Fruit fly (Drosophila melanogaster) whole organism, pupa: ENCODE data around the gene CG46059.
A peak's percentile ranks its signal among the peaks of the same experiment; 100 is the strongest.

Experiments used
- CG10348 ChIP-seq: fragments of 200-800 bp; sonication (Bioruptor generic); IDR thresholded peaks from 2 replicates; pipeline ENCODE4 v1.3.6; 2022; ENCODE audit warnings: missing biosample characterization, missing genetic modification characterization
- CG12605 ChIP-seq: fragments of 200-800 bp; sonication (Bioruptor generic); IDR thresholded peaks from 2 replicates; pipeline ENCODE4 v1.3.6; 2022; ENCODE audit warnings: missing biosample characterization, missing genetic modification characterization
- CG13204 ChIP-seq: fragments of 200-800 bp; sonication (Bioruptor generic); optimal IDR thresholded peaks from 2 replicates; lab custom pipeline; 2018; ENCODE audit warnings: missing biosample characterization, mild to moderate bottlenecking, missing genetic modification characterization, moderate library complexity
- CG14655 ChIP-seq: fragments of 200-800 bp; sonication (Bioruptor generic); optimal IDR thresholded peaks from 3 replicates; lab custom pipeline; 2017; ENCODE audit warnings: mild to moderate bottlenecking, missing biosample characterization, missing genetic modification reagents, missing genetic modification characterization
- CG15710 ChIP-seq: fragments of 200-800 bp; sonication (Bioruptor generic); optimal IDR thresholded peaks from 2 replicates; lab custom pipeline; 2018; ENCODE audit warnings: missing biosample characterization, mild to moderate bottlenecking, missing genetic modification characterization, moderate library complexity
- CG17806 ChIP-seq: fragments of 200-800 bp; sonication (Bioruptor generic); optimal IDR thresholded peaks from 2 replicates; lab custom pipeline; 2018; ENCODE audit warnings: missing biosample characterization, mild to moderate bottlenecking, missing genetic modification characterization, moderate library complexity
- CG32121 ChIP-seq: fragments of 200-800 bp; sonication (Bioruptor generic); IDR thresholded peaks from 2 replicates; pipeline ENCODE4 v1.3.6; 2022; ENCODE audit warnings: missing biosample characterization, missing genetic modification characterization
- CG34367 ChIP-seq: fragments of 200-800 bp; sonication (Bioruptor generic); optimal IDR thresholded peaks from 2 replicates; lab custom pipeline; 2018; ENCODE audit warnings: missing biosample characterization, mild to moderate bottlenecking, missing genetic modification characterization
- CG4496 ChIP-seq: fragments of 200-800 bp; sonication (Bioruptor generic); IDR thresholded peaks from 3 replicates; pipeline ENCODE4 v1.3.6; 2022; ENCODE audit warnings: missing biosample characterization, missing genetic modification characterization
- CG8159 ChIP-seq: fragments of 200-800 bp; sonication (Bioruptor generic); optimal IDR thresholded peaks from 3 replicates; lab custom pipeline; 2018; ENCODE audit warnings: missing biosample characterization, mild to moderate bottlenecking, missing genetic modification characterization, moderate library complexity
- CG8301 ChIP-seq: fragments of 200-800 bp; sonication (Bioruptor generic); optimal IDR thresholded peaks from 2 replicates; lab custom pipeline; 2018; ENCODE audit warnings: missing biosample characterization, mild to moderate bottlenecking, missing genetic modification characterization
- CG9948 ChIP-seq: fragments of 200-800 bp; sonication (Bioruptor generic); optimal IDR thresholded peaks from 2 replicates; lab custom pipeline; 2018; ENCODE audit warnings: missing biosample characterization, mild to moderate bottlenecking, missing genetic modification characterization, moderate library complexity
- D1 ChIP-seq: fragments of 200-800 bp; sonication (Bioruptor generic); optimal IDR thresholded peaks from 2 replicates; lab custom pipeline; 2018; ENCODE audit warnings: missing biosample characterization, mild to moderate bottlenecking, missing genetic modification characterization, moderate library complexity
- EcR ChIP-seq: fragments of 200-800 bp; sonication (Bioruptor generic); optimal IDR thresholded peaks from 3 replicates; lab custom pipeline; 2019; ENCODE audit warnings: missing biosample characterization, missing genetic modification characterization, mild to moderate bottlenecking, moderate library complexity, missing genetic modification reagents
- Ets98B ChIP-seq: fragments of 200-800 bp; sonication (Bioruptor generic); IDR thresholded peaks from 2 replicates; pipeline ENCODE4 v1.3.6; 2022; ENCODE audit warnings: missing biosample characterization, missing genetic modification characterization
- Pif1A ChIP-seq: fragments of 200-800 bp; sonication (Bioruptor generic); optimal IDR thresholded peaks from 3 replicates; lab custom pipeline; 2016; ENCODE audit warnings: missing biosample characterization, missing genetic modification characterization
- Pif1B ChIP-seq: fragments of 200-800 bp; sonication (Bioruptor generic); optimal IDR thresholded peaks from 3 replicates; lab custom pipeline; 2016; ENCODE audit warnings: missing biosample characterization, missing genetic modification characterization
- Snoo ChIP-seq: fragments of 200-800 bp; sonication (Bioruptor generic); optimal IDR thresholded peaks from 3 replicates; lab custom pipeline; 2017; ENCODE audit warnings: missing biosample characterization, mild to moderate bottlenecking, missing genetic modification characterization, inconsistent platforms
- fd96Ca ChIP-seq: fragments of 200-800 bp; sonication (Bioruptor generic); IDR thresholded peaks from 3 replicates; pipeline ENCODE4 v1.3.6; 2022; ENCODE audit warnings: missing biosample characterization, missing genetic modification characterization
- gl ChIP-seq: fragments of 200-800 bp; sonication (Bioruptor generic); optimal IDR thresholded peaks from 2 replicates; lab custom pipeline; 2018; ENCODE audit warnings: missing biosample characterization, mild to moderate bottlenecking, missing genetic modification characterization
- rn ChIP-seq: fragments of 200-800 bp; sonication (Bioruptor generic); IDR thresholded peaks from 2 replicates; pipeline ENCODE4 v1.3.6; 2022; ENCODE audit warnings: missing biosample characterization, missing genetic modification characterization

CG46059 gene

dm6 chr2L:19136735-19137134, 46.9 kb downstream of the CG46059 start:
- TF ChIP-seq CG12605 (GFP tag; lab: Robert Waterston, UW) (peak; percentile 56), Pif1A (GFP tag; lab: Kevin White, UChicago) (peak; percentile 90), Pif1B (GFP tag; lab: Kevin White, UChicago) (peak; percentile 83), fd96Ca (GFP tag; lab: Robert Waterston, UW) (peak; percentile 62; the same call in 2 of the 3 replicates), CG4496 (peak; percentile 71), D1 (tag; lab: Kevin White, UChicago) (peak; percentile 94), CG8159 (peak; percentile 98), Snoo (peak; percentile 88), gl (tag; lab: Kevin White, UChicago) (peak; percentile 90), Ets98B (GFP tag; lab: Robert Waterston, UW) (peak; percentile 30; the same call in 1 of the 2 replicates), CG17806 (tag; lab: Kevin White, UChicago) (peak; percentile 98), CG8301 (tag; lab: Kevin White, UChicago) (peak; percentile 89), CG14655 (GFP tag; lab: Kevin White, UChicago) (peak; percentile 94), CG15710 (tag; lab: Kevin White, UChicago) (peak; percentile 95), rn (GFP tag; lab: Robert Waterston, UW) (peak; percentile 14; the same call in 1 of the 2 replicates), CG13204 (GFP tag; lab: Kevin White, UChicago) (peak; percentile 86), CG10348 (GFP tag; lab: Robert Waterston, UW) (no peak), CG34367 (tag; lab: Kevin White, UChicago) (peak; percentile 96), CG9948 (peak; percentile 98), CG32121 (0 out of 2 replicates have a peak, but pooled peaks have one; percentile 18), EcR (GFP tag; lab: Kevin White, UChicago) (no peak)
- TF ChIP-seq, all 21 proteins: peak for 19

- TF ChIP-seq CG8159 (peak; percentile 93), CG15710 (tag; lab: Kevin White, UChicago) (peak; percentile 81), Ets98B (GFP tag; lab: Robert Waterston, UW) (no peak), CG13204 (GFP tag; lab: Kevin White, UChicago) (no peak), CG4496 (0 out of 3 replicates have a peak, but pooled peaks have one; percentile 47), CG10348 (GFP tag; lab: Robert Waterston, UW) (no peak), Pif1A (GFP tag; lab: Kevin White, UChicago) (peak; percentile 76), EcR (GFP tag; lab: Kevin White, UChicago) (peak; percentile 92), CG14655 (GFP tag; lab: Kevin White, UChicago) (peak; percentile 78), CG34367 (tag; lab: Kevin White, UChicago) (peak; percentile 88), CG17806 (tag; lab: Kevin White, UChicago) (peak; percentile 92), CG32121 (no peak), Pif1B (GFP tag; lab: Kevin White, UChicago) (peak; percentile 74), rn (GFP tag; lab: Robert Waterston, UW) (0 out of 2 replicates have a peak, but pooled peaks have one; percentile 10), D1 (tag; lab: Kevin White, UChicago) (peak; percentile 89), CG12605 (GFP tag; lab: Robert Waterston, UW) (no peak), CG8301 (tag; lab: Kevin White, UChicago) (peak; percentile 62), CG9948 (peak; percentile 91), gl (tag; lab: Kevin White, UChicago) (peak; percentile 52), Snoo (peak; percentile 80), fd96Ca (GFP tag; lab: Robert Waterston, UW) (no peak)
These were observed 47.5 kb downstream of the CG46059 start for dm6 chr2L:19135955-19136677.

dm6 chr2L:19134814-19135523, 48.6 kb downstream of the CG46059 start, which contains the start of gene Polr1D:
Gene Polr1D (minus strand): TSS chr2L:19135233.
- TF ChIP-seq gl (tag; lab: Kevin White, UChicago) (no peak), D1 (tag; lab: Kevin White, UChicago) (no peak), Ets98B (GFP tag; lab: Robert Waterston, UW) (peak; percentile 40), CG8159 (peak; percentile 62), CG34367 (tag; lab: Kevin White, UChicago) (peak; percentile 17), CG14655 (GFP tag; lab: Kevin White, UChicago) (no peak), CG10348 (GFP tag; lab: Robert Waterston, UW) (no peak), rn (GFP tag; lab: Robert Waterston, UW) (no peak), CG8301 (tag; lab: Kevin White, UChicago) (peak; percentile 31), Pif1B (GFP tag; lab: Kevin White, UChicago) (no peak), CG4496 (peak; percentile 43; the same call in 2 of the 3 replicates), fd96Ca (GFP tag; lab: Robert Waterston, UW) (peak; percentile 23; the same call in 1 of the 3 replicates), CG17806 (tag; lab: Kevin White, UChicago) (no peak), CG15710 (tag; lab: Kevin White, UChicago) (peak; percentile 41), CG13204 (GFP tag; lab: Kevin White, UChicago) (peak; percentile 84), CG9948 (peak; percentile 14), Pif1A (GFP tag; lab: Kevin White, UChicago) (peak; percentile 4), EcR (GFP tag; lab: Kevin White, UChicago) (peak; percentile 94), CG32121 (no peak; the same call in 1 of the 2 replicates), Snoo (no peak), CG12605 (GFP tag; lab: Robert Waterston, UW) (peak; percentile 45; the same call in 1 of the 2 replicates)

- TF ChIP-seq CG14655 (GFP tag; lab: Kevin White, UChicago) (no peak), CG10348 (GFP tag; lab: Robert Waterston, UW) (no peak), rn (GFP tag; lab: Robert Waterston, UW) (no peak), CG34367 (tag; lab: Kevin White, UChicago) (no peak), Ets98B (GFP tag; lab: Robert Waterston, UW) (no peak), CG32121 (no peak), gl (tag; lab: Kevin White, UChicago) (no peak), fd96Ca (GFP tag; lab: Robert Waterston, UW) (no peak), CG9948 (no peak), D1 (tag; lab: Kevin White, UChicago) (no peak), Pif1A (GFP tag; lab: Kevin White, UChicago) (no peak)
These were observed 49.3 kb downstream of the CG46059 start for dm6 chr2L:19134366-19134689.
